Fruit fly (Drosophila melanogaster) Kc167 (cell line): ENCODE measurements around the gene CDase.

Source experiments
- Myc ChIP-seq: fragments of >200 bp; optimal IDR thresholded peaks from 2 replicates; lab custom pipeline; 2017; ENCODE audit warnings: missing external identifiers
- Sin3A ChIP-seq: fragments of >200 bp; optimal IDR thresholded peaks from 2 replicates; lab custom pipeline; 2018; ENCODE audit warnings: missing external identifiers
- h ChIP-seq: fragments of >200 bp; optimal IDR thresholded peaks from 3 replicates; lab custom pipeline; 2018; ENCODE audit warnings: missing external identifiers
- insv ChIP-seq: fragments of >200 bp; optimal IDR thresholded peaks from 3 replicates; lab custom pipeline; 2018; ENCODE audit warnings: missing external identifiers
- psq ChIP-seq: fragments of >200 bp; optimal IDR thresholded peaks from 2 replicates; lab custom pipeline; 2017; ENCODE audit warnings: missing external identifiers
- ttk ChIP-seq: sonication (Bioruptor generic); optimal IDR thresholded peaks from 2 replicates; lab custom pipeline; 2017; ENCODE audit warnings: missing external identifiers

The CDase gene

dm6 chr3R:30461608-30462243 lies 2.4 kb downstream of the CDase start:
- no peak for TF ChIP-seq h (lab: Kevin White, UChicago)
- TF ChIP-seq ttk (lab: Kevin White, UChicago), result no peak
- TF ChIP-seq Myc (lab: Kevin White, UChicago), result no peak
- TF ChIP-seq Sin3A (lab: Kevin White, UChicago), result no peak
- TF ChIP-seq psq, result no peak
- no peak for TF ChIP-seq insv

DNA sequence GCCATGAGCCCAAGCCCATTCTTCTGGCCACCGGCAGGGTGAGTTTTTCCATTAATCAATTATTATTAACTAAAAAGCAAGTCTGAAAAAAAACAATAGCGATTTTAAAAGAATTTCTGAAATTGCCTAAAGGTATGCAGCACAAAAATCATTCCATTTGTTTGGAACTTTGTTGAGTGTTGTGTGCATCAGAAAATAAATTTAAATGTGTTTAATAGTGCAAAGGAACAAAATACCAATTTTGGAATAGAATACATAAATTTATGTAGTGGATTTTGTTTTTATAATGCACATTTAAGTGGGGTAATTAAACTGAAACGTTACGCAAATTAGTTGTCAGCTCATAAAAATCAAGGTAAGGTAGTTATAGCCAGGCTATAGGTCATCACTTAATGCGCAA lies 4.9 kb downstream of the CDase start:
- TF ChIP-seq Sin3A (lab: Kevin White, UChicago), result no peak
- no peak for TF ChIP-seq insv
- no peak for TF ChIP-seq ttk (lab: Kevin White, UChicago)
- TF ChIP-seq psq, result no peak
- no peak for TF ChIP-seq Myc (lab: Kevin White, UChicago)
- no peak for TF ChIP-seq h (lab: Kevin White, UChicago)

DNA sequence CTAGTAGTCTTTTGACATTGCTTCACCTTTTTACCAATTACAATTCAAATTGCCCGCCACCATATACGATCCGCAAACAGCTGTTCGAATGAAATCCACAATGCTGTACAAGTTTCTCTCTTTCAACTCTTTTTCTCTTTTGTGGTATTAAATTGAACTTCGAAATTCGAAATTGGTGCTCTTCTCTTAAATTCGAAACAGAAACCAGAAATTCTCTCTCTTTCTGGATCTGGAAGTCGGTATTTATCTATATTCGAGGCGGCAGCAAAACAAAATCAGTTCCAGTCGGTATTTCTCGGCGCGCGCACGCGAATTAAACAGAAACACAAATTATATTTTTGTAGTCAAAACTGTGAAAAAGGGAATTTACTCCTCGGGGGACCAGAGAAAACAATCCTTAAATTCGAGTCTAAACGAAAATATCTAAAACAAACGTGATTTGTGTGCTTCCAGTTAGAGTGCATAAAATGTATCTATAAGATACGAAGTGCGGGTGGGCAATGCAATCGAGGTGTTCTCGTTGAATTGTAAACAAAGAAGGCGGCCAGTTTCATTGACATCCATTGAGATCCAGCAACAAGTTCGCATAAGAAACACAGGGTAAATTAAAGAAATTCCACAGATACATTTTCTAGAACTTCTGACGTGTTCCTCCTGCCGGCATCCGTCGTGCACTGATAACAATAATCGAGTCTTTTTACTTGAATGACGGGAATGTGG lies 6.6 kb downstream of the CDase start, which contains the start of gene PH4alphaEFB:
TSS of gene PH4alphaEFB (plus strand) at position 276 of the 720 bp plus-strand sequence.
- TF ChIP-seq ttk (lab: Kevin White, UChicago) (no peak), Myc (lab: Kevin White, UChicago) (no peak), insv (no peak), h (lab: Kevin White, UChicago) (no peak), psq (no peak), Sin3A (lab: Kevin White, UChicago) (no peak)

dm6 chr3R:30466515-30466914 lies 7.2 kb downstream of the CDase start:
- TF ChIP-seq ttk (lab: Kevin White, UChicago) (no peak), insv (no peak), psq (no peak), h (lab: Kevin White, UChicago) (no peak), Myc (lab: Kevin White, UChicago) (no peak), Sin3A (lab: Kevin White, UChicago) (no peak)

DNA sequence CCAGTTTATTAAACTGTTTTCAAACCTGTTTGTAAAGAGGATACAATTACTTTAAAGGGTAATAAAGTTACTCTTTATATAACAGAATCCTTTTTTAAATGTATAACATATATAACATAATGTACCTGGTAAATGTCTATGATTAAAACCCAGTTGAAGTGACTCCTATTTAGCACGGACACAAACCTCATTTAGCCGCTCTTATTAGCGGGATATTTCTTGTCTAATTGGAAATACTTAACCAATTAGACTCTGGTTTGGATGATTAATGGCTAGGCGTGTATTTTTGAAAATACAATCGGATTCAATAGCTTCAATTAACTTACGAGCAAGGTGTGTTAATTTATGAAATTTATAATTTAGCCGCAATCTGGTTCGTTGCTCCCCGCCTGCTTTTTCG lies 7.7 kb downstream of the CDase start:
- TF ChIP-seq ttk (lab: Kevin White, UChicago) (no peak), Sin3A (lab: Kevin White, UChicago) (no peak)

- no peak for TF ChIP-seq Sin3A (lab: Kevin White, UChicago)
- TF ChIP-seq ttk (lab: Kevin White, UChicago), result no peak
- no peak for TF ChIP-seq Myc (lab: Kevin White, UChicago)
- no peak for TF ChIP-seq insv
- no peak for TF ChIP-seq h (lab: Kevin White, UChicago)
- TF ChIP-seq psq, result no peak
Measured at dm6 chr3R:30470690-30471089, 11.4 kb downstream of the CDase start.

dm6 chr3R:30472331-30472730 lies 13.0 kb downstream of the CDase start:
- TF ChIP-seq ttk (lab: Kevin White, UChicago) (no peak), insv (no peak), Myc (lab: Kevin White, UChicago) (no peak), psq (no peak), Sin3A (lab: Kevin White, UChicago) (no peak), h (lab: Kevin White, UChicago) (no peak)

DNA sequence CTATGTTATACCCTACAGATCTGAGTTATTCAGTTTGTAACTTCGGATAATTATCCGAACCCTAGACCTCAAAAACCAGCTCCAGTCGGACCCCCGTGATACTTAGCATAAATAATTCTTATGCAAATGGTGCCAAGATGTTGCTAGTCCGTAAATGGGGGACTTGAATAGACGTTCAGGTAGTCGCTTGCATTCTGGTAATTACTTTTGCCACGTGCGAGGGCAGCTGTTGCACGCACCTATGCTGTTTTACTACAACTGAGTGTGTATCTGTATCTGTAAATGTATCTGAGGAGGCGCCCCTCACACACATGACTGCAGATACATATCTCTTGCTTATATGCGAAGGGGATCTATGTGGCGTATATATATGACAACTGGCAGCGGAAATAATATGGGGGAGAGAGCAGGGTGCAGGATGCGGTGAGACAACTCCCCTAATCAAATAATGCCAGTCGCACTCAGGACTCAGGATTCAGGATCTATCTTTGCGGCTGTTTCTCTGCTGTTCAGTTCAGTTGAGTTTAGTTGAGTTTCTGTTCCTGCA lies 15.4 kb downstream of the CDase start:
- TF ChIP-seq insv (no peak), ttk (lab: Kevin White, UChicago) (no peak), psq (no peak), Sin3A (lab: Kevin White, UChicago) (no peak), h (lab: Kevin White, UChicago) (no peak), Myc (lab: Kevin White, UChicago) (no peak)

- TF ChIP-seq psq, result no peak
- no peak for TF ChIP-seq Myc (lab: Kevin White, UChicago)
- no peak for TF ChIP-seq ttk (lab: Kevin White, UChicago)
- TF ChIP-seq insv, result no peak
Measured at dm6 chr3R:30475910-30476309, 16.6 kb downstream of the CDase start.

dm6 chr3R:30476367-30476766 lies 17.0 kb downstream of the CDase start, which contains the start of gene spdo:
TSS of gene spdo (plus strand) at chr3R:30476684.
- TF ChIP-seq insv, result no peak
- no peak for TF ChIP-seq Sin3A (lab: Kevin White, UChicago)
- no peak for TF ChIP-seq ttk (lab: Kevin White, UChicago)

dm6 chr3R:30487828-30488227 lies 28.5 kb downstream of the CDase start, which contains the start of gene Jon99Fii:
TSS of gene Jon99Fii (minus strand) at chr3R:30487928.
- TF ChIP-seq insv, result no peak
- no peak for TF ChIP-seq Myc (lab: Kevin White, UChicago)
- no peak for TF ChIP-seq Sin3A (lab: Kevin White, UChicago)
- no peak for TF ChIP-seq psq
- TF ChIP-seq h (lab: Kevin White, UChicago), result no peak
- no peak for TF ChIP-seq ttk (lab: Kevin White, UChicago)

DNA sequence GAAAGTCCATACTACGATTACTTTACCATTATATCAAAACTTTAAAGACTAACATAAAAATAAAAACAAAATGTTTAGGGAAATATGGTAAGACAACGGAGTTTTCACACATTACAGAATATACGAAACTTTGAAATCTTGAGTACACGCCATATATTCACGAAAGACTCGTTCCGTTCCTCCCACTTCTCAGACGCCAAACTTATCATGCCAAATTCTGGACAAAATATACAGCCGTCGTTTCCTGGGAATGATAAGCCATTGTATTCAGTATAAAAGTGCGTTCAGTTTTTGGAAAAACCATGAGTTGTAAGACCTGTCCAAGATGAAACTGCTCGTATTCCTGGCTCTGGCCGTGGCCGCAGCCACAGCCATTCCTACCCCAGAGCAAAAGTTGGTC lies 29.3 kb downstream of the CDase start, which contains the start of gene Jon99Fi:
TSS of gene Jon99Fi (plus strand) at position 301 of the 400 bp plus-strand sequence.
- TF ChIP-seq Myc (lab: Kevin White, UChicago), result no peak
- no peak for TF ChIP-seq ttk (lab: Kevin White, UChicago)
- no peak for TF ChIP-seq Sin3A (lab: Kevin White, UChicago)
- no peak for TF ChIP-seq h (lab: Kevin White, UChicago)
- no peak for TF ChIP-seq insv
